Fruit fly (Drosophila melanogaster) whole organism, embryonic: Measurements from ENCODE around the gene CG7058.
A peak's percentile ranks its signal among the peaks of the same experiment; 100 is the strongest.

Experiments
- Aef1 ChIP-seq: fragments of 200-800 bp; sonication (Bioruptor generic); IDR thresholded peaks from 3 replicates; pipeline ENCODE4 v1.3.6; 2022; ENCODE audit warnings: missing biosample characterization, missing genetic modification characterization
- CG10431 ChIP-seq: fragments of 200-800 bp; sonication (Bioruptor generic); optimal IDR thresholded peaks from 3 replicates; lab custom pipeline; 2018; ENCODE audit warnings: missing biosample characterization, mild to moderate bottlenecking, missing genetic modification characterization
- CG10543 ChIP-seq: fragments of 200-800 bp; sonication (Bioruptor generic); optimal IDR thresholded peaks from 3 replicates; lab custom pipeline; 2017; ENCODE audit warnings: missing biosample characterization, mild to moderate bottlenecking, missing genetic modification characterization, moderate library complexity
- CG11398 ChIP-seq: fragments of 200-800 bp; sonication (Bioruptor generic); optimal IDR thresholded peaks from 2 replicates; lab custom pipeline; 2016; ENCODE audit warnings: missing biosample characterization, missing genetic modification characterization
- CG11504 ChIP-seq: fragments of 200-800 bp; sonication (Bioruptor generic); optimal IDR thresholded peaks from 3 replicates; lab custom pipeline; 2019; ENCODE audit warnings: missing biosample characterization, mild to moderate bottlenecking, missing genetic modification characterization, moderate library complexity
- CG11695 ChIP-seq: fragments of 200-800 bp; sonication (Bioruptor generic); IDR thresholded peaks from 3 replicates; pipeline ENCODE4 v1.3.6; 2022; ENCODE audit warnings: missing biosample characterization, missing genetic modification characterization
- CG12071 ChIP-seq: fragments of 200-800 bp; sonication (Bioruptor generic); optimal IDR thresholded peaks from 3 replicates; lab custom pipeline; 2018; ENCODE audit warnings: missing biosample characterization, mild to moderate bottlenecking, missing genetic modification characterization
- CG12104 ChIP-seq: fragments of 200-800 bp; sonication (Bioruptor generic); optimal IDR thresholded peaks from 3 replicates; lab custom pipeline; 2016; ENCODE audit warnings: missing biosample characterization, missing genetic modification characterization
- CG12155 ChIP-seq: fragments of 200-800 bp; sonication (Bioruptor generic); optimal IDR thresholded peaks from 3 replicates; lab custom pipeline; 2016; ENCODE audit warnings: missing biosample characterization, missing genetic modification characterization
- CG12299 ChIP-seq: fragments of 200-800 bp; sonication (Bioruptor generic); optimal IDR thresholded peaks from 2 replicates; lab custom pipeline; 2018; ENCODE audit warnings: missing biosample characterization, mild to moderate bottlenecking, missing genetic modification characterization
- CG1529 ChIP-seq: fragments of 200-800 bp; sonication (Bioruptor generic); optimal IDR thresholded peaks from 3 replicates; lab custom pipeline; 2018; ENCODE audit warnings: missing biosample characterization, missing genetic modification characterization
- CG15601 ChIP-seq: fragments of 200-800 bp; sonication (Bioruptor generic); optimal IDR thresholded peaks from 3 replicates; lab custom pipeline; 2019; ENCODE audit warnings: missing biosample characterization, mild to moderate bottlenecking, missing genetic modification characterization, moderate library complexity
- CG16813 ChIP-seq: fragments of 200-800 bp; sonication (Bioruptor generic); IDR thresholded peaks from 3 replicates; pipeline ENCODE4 v1.3.6; 2022; ENCODE audit warnings: missing biosample characterization, missing genetic modification characterization; ENCODE audit not compliant: partially characterized antibody
- CG17802 ChIP-seq: fragments of 200-800 bp; sonication (Bioruptor generic); optimal IDR thresholded peaks from 2 replicates; lab custom pipeline; 2018; ENCODE audit warnings: missing biosample characterization, mild to moderate bottlenecking, missing genetic modification characterization, moderate library complexity
- CG17912 ChIP-seq: fragments of 200-800 bp; sonication (Bioruptor generic); optimal IDR thresholded peaks from 2 replicates; lab custom pipeline; 2018; ENCODE audit warnings: missing biosample characterization, mild to moderate bottlenecking, missing genetic modification characterization
- CG18476 ChIP-seq: fragments of 200-800 bp; sonication (Bioruptor generic); optimal IDR thresholded peaks from 2 replicates; lab custom pipeline; 2016; ENCODE audit warnings: missing biosample characterization, mild to moderate bottlenecking, missing genetic modification characterization
- CG18599 ChIP-seq: fragments of 200-800 bp; sonication (Bioruptor generic); optimal IDR thresholded peaks from 3 replicates; lab custom pipeline; 2017; ENCODE audit warnings: missing biosample characterization, missing genetic modification characterization, mild to moderate bottlenecking, moderate library complexity, missing genetic modification reagents
- CG2889 ChIP-seq: fragments of 200-800 bp; sonication (Bioruptor generic); IDR thresholded peaks from 3 replicates; pipeline ENCODE4 v1.3.6; 2022; ENCODE audit warnings: missing biosample characterization, missing genetic modification characterization
- CG3407 ChIP-seq: fragments of 200-800 bp; sonication (Bioruptor generic); optimal IDR thresholded peaks from 2 replicates; lab custom pipeline; 2018; ENCODE audit warnings: missing biosample characterization, mild to moderate bottlenecking, missing genetic modification characterization
- CG4360 ChIP-seq: fragments of 200-800 bp; sonication (Bioruptor generic); IDR thresholded peaks from 2 replicates; pipeline ENCODE4 v1.3.6; 2022; ENCODE audit warnings: missing biosample characterization, missing genetic modification characterization
- CG4617 ChIP-seq: fragments of 200-800 bp; sonication (Bioruptor generic); optimal IDR thresholded peaks from 3 replicates; lab custom pipeline; 2016; ENCODE audit warnings: missing biosample characterization, missing genetic modification characterization, borderline replicate concordance
- CG6791 ChIP-seq: fragments of 200-800 bp; sonication (Bioruptor generic); IDR thresholded peaks from 3 replicates; pipeline ENCODE4 v1.3.6; 2022; ENCODE audit warnings: missing biosample characterization, missing genetic modification characterization; ENCODE audit not compliant: partially characterized antibody
- CG6813 ChIP-seq: fragments of 200-800 bp; sonication (Bioruptor generic); optimal IDR thresholded peaks from 2 replicates; lab custom pipeline; 2017; ENCODE audit warnings: missing biosample characterization, missing genetic modification characterization, mild to moderate bottlenecking, moderate library complexity, missing genetic modification reagents
- Deaf1 ChIP-seq: fragments of 200-800 bp; optimal IDR thresholded peaks from 3 replicates; lab custom pipeline; 2019; ENCODE audit warnings: missing biosample characterization, mild to moderate bottlenecking, missing genetic modification characterization, moderate library complexity
- Ets97D ChIP-seq: fragments of 200-800 bp; sonication (Bioruptor generic); optimal IDR thresholded peaks from 3 replicates; lab custom pipeline; 2016; ENCODE audit warnings: missing biosample characterization, missing genetic modification characterization
- Hr51 ChIP-seq, 2 experiments: fragments of 200-800 bp; sonication (Bioruptor generic); optimal IDR thresholded peaks; 2 replicates in 1 of 2; 3 replicates in 1 of 2; lab custom pipeline; 2016 to 2018; ENCODE audit warnings: missing biosample characterization in 2 of 2, missing genetic modification characterization in 2 of 2, mild to moderate bottlenecking in 1 of 2, moderate library complexity in 1 of 2
- Neu2 ChIP-seq: fragments of 200-800 bp; sonication (Bioruptor generic); optimal IDR thresholded peaks from 3 replicates; lab custom pipeline; 2016; ENCODE audit warnings: missing biosample characterization, missing genetic modification characterization, borderline replicate concordance
- NfI ChIP-seq: fragments of 200-800 bp; sonication (Bioruptor generic); optimal IDR thresholded peaks from 3 replicates; lab custom pipeline; 2018; ENCODE audit warnings: missing biosample characterization, mild to moderate bottlenecking, missing genetic modification characterization, moderate library complexity
- Rx ChIP-seq: fragments of 200-800 bp; sonication (Bioruptor generic); IDR thresholded peaks from 2 replicates; pipeline ENCODE4 v1.3.6; 2022; ENCODE audit warnings: missing biosample characterization, missing genetic modification characterization
- Sry-δ ChIP-seq: fragments of 200-800 bp; sonication (Bioruptor generic); optimal IDR thresholded peaks from 2 replicates; lab custom pipeline; 2016; ENCODE audit warnings: missing biosample characterization, missing genetic modification characterization
- Usf ChIP-seq: fragments of 200-800 bp; sonication (Bioruptor generic); optimal IDR thresholded peaks from 2 replicates; lab custom pipeline; 2017; ENCODE audit warnings: missing genotype, missing biosample characterization, missing genetic modification characterization
- Vsx1 ChIP-seq: fragments of 200-800 bp; sonication (Bioruptor generic); optimal IDR thresholded peaks from 2 replicates; lab custom pipeline; 2017; ENCODE audit warnings: missing biosample characterization, mild to moderate bottlenecking, missing genetic modification characterization, missing genetic modification reagents
- br ChIP-seq: fragments of >200 bp; optimal IDR thresholded peaks from 2 replicates; lab custom pipeline; 2017
- chm ChIP-seq: fragments of 200-800 bp; sonication (Bioruptor generic); IDR thresholded peaks from 2 replicates; pipeline ENCODE4 v1.3.6; 2022; ENCODE audit warnings: missing biosample characterization, missing genetic modification characterization
- dan ChIP-seq: fragments of 200-800 bp; sonication (Bioruptor generic); IDR thresholded peaks from 2 replicates; pipeline ENCODE4 v1.3.6; 2022; ENCODE audit warnings: missing biosample characterization, missing genetic modification characterization
- ems ChIP-seq: fragments of 200-800 bp; sonication (Bioruptor generic); optimal IDR thresholded peaks from 3 replicates; lab custom pipeline; 2016; ENCODE audit warnings: missing biosample characterization, missing genetic modification characterization
- eve ChIP-seq, 2 experiments: fragments of >200 bp; optimal IDR thresholded peaks; 2 replicates each; lab custom pipeline; 2017; ENCODE audit warnings: missing biosample characterization in 2 of 2, missing genetic modification characterization in 2 of 2
- ftz-f1 ChIP-seq: fragments of 200-800 bp; sonication (Bioruptor generic); optimal IDR thresholded peaks from 2 replicates; lab custom pipeline; 2016; ENCODE audit warnings: missing biosample characterization, missing genetic modification characterization
- gro ChIP-seq: fragments of 200-800 bp; sonication (Bioruptor generic); optimal IDR thresholded peaks from 2 replicates; lab custom pipeline; 2016; ENCODE audit warnings: missing biosample characterization, missing genetic modification characterization
- kay ChIP-seq: fragments of 200-800 bp; sonication (Bioruptor generic); optimal IDR thresholded peaks from 2 replicates; lab custom pipeline; 2016; ENCODE audit warnings: missing biosample characterization, missing genetic modification characterization
- knrl ChIP-seq: fragments of 200-800 bp; sonication (Bioruptor generic); IDR thresholded peaks from 3 replicates; pipeline ENCODE4 v1.3.6; 2022; ENCODE audit warnings: missing biosample characterization, missing genetic modification characterization; ENCODE audit not compliant: partially characterized antibody
- lmd ChIP-seq: fragments of 200-800 bp; sonication (Bioruptor generic); IDR thresholded peaks from 2 replicates; pipeline ENCODE4 v1.3.6; 2022; ENCODE audit warnings: missing biosample characterization, missing genetic modification characterization
- mirr ChIP-seq: fragments of 200-800 bp; sonication (Bioruptor generic); optimal IDR thresholded peaks from 3 replicates; lab custom pipeline; 2018; ENCODE audit warnings: missing biosample characterization, mild to moderate bottlenecking, missing genetic modification characterization
- p53 ChIP-seq: fragments of 200-800 bp; sonication (Bioruptor generic); optimal IDR thresholded peaks from 2 replicates; lab custom pipeline; 2016; ENCODE audit warnings: missing biosample characterization, missing genetic modification characterization
- psq ChIP-seq: fragments of 200-800 bp; sonication (Bioruptor generic); optimal IDR thresholded peaks from 2 replicates; lab custom pipeline; 2017; ENCODE audit warnings: missing biosample characterization, missing genetic modification characterization
- sens-2 ChIP-seq: fragments of 200-800 bp; sonication (Bioruptor generic); IDR thresholded peaks from 2 replicates; pipeline ENCODE4 v1.3.6; 2022; ENCODE audit warnings: missing biosample characterization, missing genetic modification characterization
- seq ChIP-seq: fragments of 200-800 bp; sonication (Bioruptor generic); IDR thresholded peaks from 2 replicates; pipeline ENCODE4 v1.3.6; 2022; ENCODE audit warnings: missing biosample characterization, missing genetic modification characterization
- tin ChIP-seq: fragments of 200-800 bp; sonication (Bioruptor generic); optimal IDR thresholded peaks from 3 replicates; lab custom pipeline; 2016; ENCODE audit warnings: missing biosample characterization, missing genetic modification characterization
- yki ChIP-seq: fragments of >200 bp; optimal IDR thresholded peaks from 3 replicates; lab custom pipeline; 2018

The CG7058 gene

DNA sequence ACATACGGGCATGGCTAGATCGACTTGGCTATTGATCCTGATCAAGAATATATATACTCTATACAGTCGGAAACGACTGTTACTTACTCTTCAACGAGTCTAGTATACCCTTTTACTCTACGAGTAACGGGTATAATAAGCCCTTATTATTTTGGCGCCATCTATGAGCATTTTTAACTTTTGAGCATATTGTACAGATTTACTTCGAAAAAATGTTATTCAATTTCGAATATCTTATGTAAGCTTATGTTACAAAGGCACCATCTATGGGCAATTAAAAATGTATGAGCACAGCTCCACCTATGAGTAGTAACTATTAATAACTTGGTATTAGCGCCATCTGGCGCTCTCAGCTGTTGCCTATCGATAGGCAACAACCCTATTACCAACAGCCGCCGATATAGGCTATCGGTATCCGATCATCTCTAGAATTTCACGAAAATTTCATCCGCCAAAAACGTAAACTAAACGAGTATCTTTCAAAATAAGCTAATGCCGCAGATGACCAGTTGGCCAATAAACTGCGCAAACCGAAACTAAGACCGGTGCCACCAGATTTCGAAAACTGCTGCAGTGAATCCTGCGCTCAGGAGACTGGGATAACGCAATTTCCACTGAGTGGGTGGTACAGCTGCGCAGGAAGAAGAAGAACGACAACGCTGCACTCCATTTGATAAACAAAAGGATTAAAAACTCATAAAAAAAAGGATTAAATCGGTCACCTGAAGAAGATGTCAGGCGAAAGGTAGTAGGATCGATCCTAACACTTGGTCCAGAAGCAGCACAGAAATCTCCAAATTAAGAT, 36.9 kb downstream of the CG7058 start, which contains the start of gene htk (continued):
- TF ChIP-seq CG11504 (peak; percentile 61), psq (GFP tag; lab: Kevin White, UChicago) (no peak), CG15601 (tag; lab: Kevin White, UChicago) (peak; percentile 60), CG10543 (GFP tag; lab: Kevin White, UChicago) (peak; percentile 15), tin (peak; percentile 76), Rx (peak; percentile 52; the same call in 1 of the 2 replicates), p53 (GFP tag; lab: Kevin White, UChicago) (peak; percentile 83), CG12071 (GFP tag; lab: Kevin White, UChicago) (peak; percentile 29), Usf (peak; percentile 21), Sry-δ (GFP tag; lab: Kevin White, UChicago) (peak; percentile 99), chm (peak; percentile 81), CG18476 (GFP tag; lab: Kevin White, UChicago) (no peak), NfI (GFP tag; lab: Kevin White, UChicago) (peak; percentile 74), Deaf1 (peak; percentile 59), CG11695 (peak; percentile 56; the same call in 1 of the 3 replicates), CG17912 (GFP tag; lab: Kevin White, UChicago) (peak; percentile 78), CG6791 (GFP tag; lab: Robert Waterston, UW) (peak; percentile 94), gro (GFP tag; lab: Kevin White, UChicago) (peak; percentile 72), br (lab: Kevin White, UChicago) (no peak), CG17802 (tag; lab: Kevin White, UChicago) (no peak), CG10431 (GFP tag; lab: Kevin White, UChicago) (no peak), CG1529 (GFP tag; lab: Kevin White, UChicago) (no peak), CG3407 (GFP tag; lab: Kevin White, UChicago) (peak; percentile 27), ftz-f1 (no peak), CG18599 (GFP tag; lab: Kevin White, UChicago) (peak; percentile 39), Aef1 (GFP tag; lab: Robert Waterston, UW) (peak; percentile 72), CG6813 (GFP tag; lab: Kevin White, UChicago) (peak; percentile 22), CG4617 (GFP tag; lab: Kevin White, UChicago) (peak; percentile 78), dan (GFP tag; lab: Robert Waterston, UW) (no peak), CG12104 (peak; percentile 1), CG12299 (tag; lab: Kevin White, UChicago) (peak; percentile 12), CG16813 (peak; percentile 87), yki (no peak), lmd (GFP tag; lab: Robert Waterston, UW) (peak; percentile 77), mirr (GFP tag; lab: Kevin White, UChicago) (peak; percentile 40), sens-2 (GFP tag; lab: Robert Waterston, UW) (peak; percentile 49; the same call in 1 of the 2 replicates), Vsx1 (GFP tag; lab: Kevin White, UChicago) (peak; percentile 17), CG2889 (no peak), kay (peak; percentile 59), seq (peak; percentile 48; the same call in 1 of the 2 replicates), Neu2 (peak; percentile 51), eve (GFP tag; optimal IDR thresholded peaks at IDR 0.05; lab: Kevin White, UChicago) (no peak), CG11398 (peak; percentile 31), knrl (GFP tag; lab: Robert Waterston, UW) (peak; percentile 87), Hr51 (GFP tag; optimal IDR thresholded peaks at IDR 0.05; lab: Kevin White, UChicago) (peak; percentile 40 to 71), CG12155 (GFP tag; lab: Kevin White, UChicago) (peak; percentile 59), CG4360 (GFP tag; lab: Robert Waterston, UW) (no peak), Ets97D (GFP tag; lab: Kevin White, UChicago) (peak; percentile 81), ems (GFP tag; lab: Kevin White, UChicago) (peak; percentile 21)
